Worm (Caenorhabditis elegans) whole organism, midembryonic: ENCODE data around the gene spr-3.

Experiments used
- T22C8.4 ChIP-seq: fragments of 200-800 bp; sonication (Bioruptor generic); IDR thresholded peaks from 2 replicates; pipeline ENCODE4 v1.3.6; 2022; ENCODE audit warnings: missing genetic modification characterization, missing compliant biosample characterization
- cog-1 ChIP-seq: sonication (generic microtip); optimal IDR thresholded peaks from 2 replicates; lab custom pipeline; 2016; ENCODE audit warnings: missing genetic modification characterization, missing compliant biosample characterization
- flt-1 ChIP-seq: fragments of 200-800 bp; sonication (Bioruptor generic); IDR thresholded peaks from 2 replicates; pipeline ENCODE4 v1.3.6; 2022; ENCODE audit warnings: missing genetic modification characterization, missing compliant biosample characterization
- klf-2 ChIP-seq: fragments of 200-800 bp; sonication (Bioruptor generic); conservative IDR thresholded peaks from 2 replicates; pipeline ENCODE4 v1.3.6; 2022; ENCODE audit warnings: missing genetic modification reagents, missing genetic modification characterization, missing compliant biosample characterization
- med-1 ChIP-seq: sonication (generic microtip); optimal IDR thresholded peaks from 2 replicates; lab custom pipeline; 2017; ENCODE audit warnings: missing genetic modification characterization, mild to moderate bottlenecking, missing compliant biosample characterization, antibody characterized with exemption, missing genetic modification reagents; ENCODE audit not compliant: insufficient read depth
- ref-1 ChIP-seq: fragments of 200-800 bp; sonication (Bioruptor generic); conservative IDR thresholded peaks from 2 replicates; pipeline ENCODE4 v1.3.6; 2022; ENCODE audit warnings: missing genetic modification reagents, missing genetic modification characterization, missing compliant biosample characterization
- tab-1 ChIP-seq: fragments of 200-800 bp; sonication (Bioruptor generic); IDR thresholded peaks from 2 replicates; pipeline ENCODE4 v1.3.6; 2022; ENCODE audit warnings: missing genetic modification characterization, missing compliant biosample characterization
- ztf-23 ChIP-seq: fragments of 200-800 bp; sonication (Bioruptor generic); IDR thresholded peaks from 2 replicates; pipeline ENCODE4 v1.3.6; 2022; ENCODE audit warnings: missing genetic modification reagents, missing genetic modification characterization, missing compliant biosample characterization
- ztf-29 ChIP-seq: fragments of 200-800 bp; sonication (Bioruptor generic); IDR thresholded peaks from 2 replicates; pipeline ENCODE4 v1.3.6; 2022; ENCODE audit warnings: missing genetic modification reagents, missing genetic modification characterization, missing compliant biosample characterization

Gene spr-3

ce11 chrX:4526412-4526811 is 12.5 kb downstream of the spr-3 start:
- TF ChIP-seq ztf-23 (GFP tag; lab: Robert Waterston, UW): no peak
- no peak for TF ChIP-seq flt-1 (GFP tag; lab: Robert Waterston, UW)
- TF ChIP-seq tab-1 (GFP tag; lab: Robert Waterston, UW): no peak
- TF ChIP-seq cog-1 (tag; lab: Kevin White, UChicago): no peak
- no peak for TF ChIP-seq med-1
- TF ChIP-seq klf-2: no peak
- no peak for TF ChIP-seq T22C8.4
- TF ChIP-seq ref-1 (GFP tag; lab: Robert Waterston, UW): no peak
- TF ChIP-seq ztf-29: no peak

- TF ChIP-seq tab-1 (GFP tag; lab: Robert Waterston, UW) (no peak), ztf-29 (no peak), ztf-23 (GFP tag; lab: Robert Waterston, UW) (no peak), flt-1 (GFP tag; lab: Robert Waterston, UW) (no peak), med-1 (no peak), ref-1 (GFP tag; lab: Robert Waterston, UW) (no peak), klf-2 (no peak), cog-1 (tag; lab: Kevin White, UChicago) (no peak), T22C8.4 (no peak)
These were observed 15.0 kb downstream of the spr-3 start for ce11 chrX:4528905-4529304.

ce11 chrX:4530426-4531044 is 16.6 kb downstream of the spr-3 start:
- TF ChIP-seq ztf-23 (GFP tag; lab: Robert Waterston, UW): no peak
- no peak for TF ChIP-seq flt-1 (GFP tag; lab: Robert Waterston, UW)
- no peak for TF ChIP-seq T22C8.4
- TF ChIP-seq ztf-29: no peak
- TF ChIP-seq ref-1 (GFP tag; lab: Robert Waterston, UW): no peak
- TF ChIP-seq klf-2: no peak
- no peak for TF ChIP-seq cog-1 (tag; lab: Kevin White, UChicago)
- no peak for TF ChIP-seq tab-1 (GFP tag; lab: Robert Waterston, UW)
- no peak for TF ChIP-seq med-1

- TF ChIP-seq klf-2: no peak
- TF ChIP-seq ref-1 (GFP tag; lab: Robert Waterston, UW): no peak
- no peak for TF ChIP-seq med-1
- TF ChIP-seq cog-1 (tag; lab: Kevin White, UChicago): no peak
- no peak for TF ChIP-seq ztf-23 (GFP tag; lab: Robert Waterston, UW)
- TF ChIP-seq tab-1 (GFP tag; lab: Robert Waterston, UW): no peak
- TF ChIP-seq flt-1 (GFP tag; lab: Robert Waterston, UW): no peak
- no peak for TF ChIP-seq T22C8.4
- no peak for TF ChIP-seq ztf-29
These were observed 18.4 kb downstream of the spr-3 start, which contains the start of gene nhr-35 for ce11 chrX:4532160-4532741. nhr-35 (plus strand) TSS chrX:4532691.

ce11 chrX:4534112-4534511 is 20.2 kb downstream of the spr-3 start:
- TF ChIP-seq ztf-29 (no peak), cog-1 (tag; lab: Kevin White, UChicago) (no peak), flt-1 (GFP tag; lab: Robert Waterston, UW) (no peak), ztf-23 (GFP tag; lab: Robert Waterston, UW) (no peak), ref-1 (GFP tag; lab: Robert Waterston, UW) (no peak), tab-1 (GFP tag; lab: Robert Waterston, UW) (no peak), klf-2 (no peak), T22C8.4 (no peak), med-1 (no peak)

- TF ChIP-seq ztf-29 (no peak), flt-1 (GFP tag; lab: Robert Waterston, UW) (no peak), klf-2 (no peak), ztf-23 (GFP tag; lab: Robert Waterston, UW) (no peak), T22C8.4 (no peak), med-1 (no peak), tab-1 (GFP tag; lab: Robert Waterston, UW) (no peak), ref-1 (GFP tag; lab: Robert Waterston, UW) (no peak), cog-1 (tag; lab: Kevin White, UChicago) (no peak)
These were observed 30.6 kb downstream of the spr-3 start, which contains the start of gene C07A12.2 for ce11 chrX:4544543-4544942. C07A12.2 (plus strand) TSS chrX:4544843.

DNA sequence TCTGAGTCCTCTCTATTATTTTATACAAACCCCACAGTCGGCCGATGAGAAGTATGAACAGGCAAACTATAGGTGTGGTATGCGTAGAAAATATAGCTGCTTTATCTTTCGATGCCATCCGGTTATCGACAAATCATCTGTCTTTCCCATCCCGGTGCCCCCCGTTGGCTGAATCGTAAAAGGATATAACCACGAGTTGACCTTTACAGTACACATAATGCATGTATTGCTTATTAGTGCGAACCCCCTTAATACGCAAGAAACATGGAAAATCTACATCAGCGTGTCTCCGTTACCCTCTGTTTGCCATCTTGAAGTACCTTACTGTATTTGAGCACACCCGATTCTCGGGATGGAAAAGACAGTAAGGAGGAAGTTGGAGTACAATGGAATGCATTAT is 35.0 kb downstream of the spr-3 start:
- no peak for TF ChIP-seq klf-2
- no peak for TF ChIP-seq flt-1 (GFP tag; lab: Robert Waterston, UW)
- TF ChIP-seq cog-1 (tag; lab: Kevin White, UChicago): no peak
- TF ChIP-seq ztf-29: no peak
- TF ChIP-seq T22C8.4: no peak
- TF ChIP-seq tab-1 (GFP tag; lab: Robert Waterston, UW): no peak
- TF ChIP-seq ref-1 (GFP tag; lab: Robert Waterston, UW): no peak
- no peak for TF ChIP-seq ztf-23 (GFP tag; lab: Robert Waterston, UW)
- TF ChIP-seq med-1: no peak

DNA sequence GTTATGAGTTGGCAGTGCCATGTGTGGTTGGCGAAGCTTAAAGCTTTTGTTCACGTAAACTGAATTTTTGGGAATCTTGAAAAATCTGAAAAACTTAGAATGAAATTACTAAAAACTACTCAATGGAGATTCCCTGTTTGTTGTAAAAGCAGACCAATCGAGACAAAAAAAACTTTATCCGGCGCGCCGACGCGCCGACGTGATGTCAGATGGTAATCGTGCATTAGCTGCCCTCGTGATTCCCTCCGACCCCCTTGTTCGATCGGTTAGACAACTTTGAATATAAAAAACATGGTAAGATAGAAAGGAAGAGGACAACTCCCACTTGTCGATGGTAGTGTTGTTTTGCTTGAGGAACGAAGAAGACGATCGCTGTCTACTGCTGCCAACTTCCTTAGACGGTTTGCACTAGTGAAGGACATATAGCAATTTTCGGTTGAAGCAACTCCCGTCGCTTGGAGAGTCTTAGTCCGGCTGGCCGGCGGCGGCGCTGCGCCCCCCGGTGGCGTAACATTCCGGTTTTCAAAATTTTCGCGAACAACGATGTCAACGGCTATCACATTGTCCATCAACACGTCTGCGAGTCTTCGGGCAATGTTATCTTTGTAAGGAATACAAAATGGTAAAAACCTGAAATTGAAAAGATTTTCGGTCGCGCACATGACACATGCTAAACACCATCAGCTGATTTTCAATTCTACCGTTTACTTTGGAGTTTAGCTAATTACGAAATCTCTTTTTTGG is 36.1 kb downstream of the spr-3 start, which contains the start of gene C07A12.18:
Gene C07A12.18 (minus strand): TSS at position 51 of the 744 bp plus-strand sequence.
- no peak for TF ChIP-seq cog-1 (tag; lab: Kevin White, UChicago)
- TF ChIP-seq ref-1 (GFP tag; lab: Robert Waterston, UW): no peak

DNA sequence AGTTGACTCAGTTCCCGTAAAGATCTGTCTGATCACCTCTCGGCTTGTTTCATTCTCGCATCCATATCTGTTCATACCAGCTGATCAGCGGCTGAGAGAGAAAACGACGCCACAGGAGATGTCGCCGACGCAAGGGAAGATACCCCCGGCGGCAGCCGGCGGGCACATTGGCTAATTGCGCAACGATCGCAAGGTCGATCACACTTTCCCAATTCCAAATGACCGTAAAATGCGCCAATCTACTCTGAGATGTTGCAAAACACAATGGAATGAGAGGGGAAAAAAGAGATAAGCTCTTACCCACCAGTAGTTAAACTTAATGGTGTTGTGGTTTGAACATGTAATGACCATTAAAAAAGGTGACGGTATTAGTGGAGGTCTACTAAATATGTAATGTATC is 37.1 kb downstream of the spr-3 start:
- TF ChIP-seq med-1 (no peak), ref-1 (GFP tag; lab: Robert Waterston, UW) (no peak), T22C8.4 (no peak), flt-1 (GFP tag; lab: Robert Waterston, UW) (no peak), tab-1 (GFP tag; lab: Robert Waterston, UW) (no peak), ztf-29 (no peak), cog-1 (tag; lab: Kevin White, UChicago) (no peak), ztf-23 (GFP tag; lab: Robert Waterston, UW) (no peak), klf-2 (no peak)
